Worm (Caenorhabditis elegans) whole organism, L2 larva: ENCODE data around the gene C49F8.15.
A peak's percentile ranks its signal among the peaks of the same experiment; 100 is the strongest.

ENCODE experiments used
- C34F6.9 ChIP-seq: fragments of 150-350 bp; optimal IDR thresholded peaks from 2 replicates; lab custom pipeline; 2014; ENCODE audit warnings: missing biosample characterization, missing genetic modification characterization
- F13H6.1 ChIP-seq: sonication (generic microtip); optimal IDR thresholded peaks from 2 replicates; lab custom pipeline; 2016; ENCODE audit warnings: missing genetic modification characterization, missing compliant biosample characterization
- Y55F3AM.14 ChIP-seq: fragments of 200-800 bp; sonication (Bioruptor generic); optimal IDR thresholded peaks from 2 replicates; lab custom pipeline; 2018; ENCODE audit warnings: mild to moderate bottlenecking, missing genetic modification characterization, missing compliant biosample characterization
- alr-1 ChIP-seq: fragments of 150-350 bp; optimal IDR thresholded peaks from 2 replicates; lab custom pipeline; 2014; ENCODE audit warnings: missing biosample characterization, missing genetic modification characterization
- aly-2 ChIP-seq: fragments of 150-350 bp; optimal IDR thresholded peaks from 2 replicates; lab custom pipeline; 2014; ENCODE audit warnings: missing biosample characterization, missing genetic modification characterization
- blmp-1 ChIP-seq: sonication (generic microtip); optimal IDR thresholded peaks from 2 replicates; lab custom pipeline; 2017; ENCODE audit warnings: missing genetic modification characterization, mild to moderate bottlenecking, missing compliant biosample characterization, antibody characterized with exemption, moderate library complexity; ENCODE audit not compliant: insufficient read depth
- crh-2 ChIP-seq: sonication (generic microtip); optimal IDR thresholded peaks from 2 replicates; lab custom pipeline; 2017; ENCODE audit warnings: missing biosample characterization, missing genetic modification characterization
- egl-27 ChIP-seq: sonication (generic microtip); optimal IDR thresholded peaks from 3 replicates; lab custom pipeline; 2017; ENCODE audit warnings: missing biosample characterization, missing genetic modification reagents, missing genetic modification characterization
- elt-1 ChIP-seq: fragments of 150-350 bp; optimal IDR thresholded peaks from 2 replicates; lab custom pipeline; 2014; ENCODE audit warnings: missing biosample characterization, missing genetic modification characterization
- fos-1 ChIP-seq: fragments of 150-350 bp; optimal IDR thresholded peaks from 2 replicates; lab custom pipeline; 2014; ENCODE audit warnings: missing biosample characterization, missing genetic modification characterization
- gmeb-1 ChIP-seq: fragments of 150-350 bp; optimal IDR thresholded peaks from 2 replicates; lab custom pipeline; 2014; ENCODE audit warnings: missing biosample characterization, missing genetic modification characterization
- lin-11 ChIP-seq: fragments of 150-350 bp; sonication (generic microtip); optimal IDR thresholded peaks from 2 replicates; lab custom pipeline; 2014; ENCODE audit warnings: missing biosample characterization, missing genetic modification characterization, inconsistent platforms, mixed read lengths
- lin-13 ChIP-seq: fragments of 150-350 bp; optimal IDR thresholded peaks from 2 replicates; lab custom pipeline; 2014; ENCODE audit warnings: missing biosample characterization, missing genetic modification reagents, missing genetic modification characterization
- lin-39 ChIP-seq: fragments of 150-350 bp; optimal IDR thresholded peaks from 2 replicates; lab custom pipeline; 2014; ENCODE audit warnings: missing biosample characterization, missing genetic modification reagents, missing genetic modification characterization
- lsy-2 ChIP-seq, 2 experiments: fragments of 150-350 bp in 1 of 2; sonication (generic microtip) in 1 of 2; optimal IDR thresholded peaks; 2 replicates each; lab custom pipeline; 2014 to 2017; ENCODE audit warnings: missing biosample characterization in 2 of 2, missing genetic modification characterization in 2 of 2
- mab-5 ChIP-seq: fragments of 150-350 bp; optimal IDR thresholded peaks from 2 replicates; lab custom pipeline; 2014; ENCODE audit warnings: missing biosample characterization, missing genetic modification characterization
- mbf-1 ChIP-seq: sonication (generic microtip); optimal IDR thresholded peaks from 2 replicates; lab custom pipeline; 2017; ENCODE audit warnings: missing biosample characterization, missing genetic modification characterization
- mdl-1 ChIP-seq, 2 experiments: fragments of 150-350 bp in 1 of 2; sonication (generic microtip) in 1 of 2; optimal IDR thresholded peaks; 2 replicates each; lab custom pipeline; 2017; ENCODE audit warnings: missing biosample characterization in 2 of 2, missing genetic modification characterization in 2 of 2
- nhr-11 ChIP-seq: fragments of 150-350 bp; optimal IDR thresholded peaks from 2 replicates; lab custom pipeline; 2014; ENCODE audit warnings: missing biosample characterization, missing genetic modification characterization
- nhr-12 ChIP-seq: fragments of 150-350 bp; optimal IDR thresholded peaks from 2 replicates; lab custom pipeline; 2014; ENCODE audit warnings: missing biosample characterization, missing genetic modification characterization
- nhr-129 ChIP-seq: fragments of 150-350 bp; optimal IDR thresholded peaks from 2 replicates; lab custom pipeline; 2014; ENCODE audit warnings: missing biosample characterization, missing genetic modification characterization
- nhr-21 ChIP-seq: fragments of 150-350 bp; optimal IDR thresholded peaks from 2 replicates; lab custom pipeline; 2014; ENCODE audit warnings: missing biosample characterization, missing genetic modification characterization
- nhr-23 ChIP-seq: fragments of 150-350 bp; optimal IDR thresholded peaks from 2 replicates; lab custom pipeline; 2014; ENCODE audit warnings: missing biosample characterization, missing genetic modification reagents, missing genetic modification characterization
- nhr-237 ChIP-seq: fragments of 150-350 bp; optimal IDR thresholded peaks from 2 replicates; lab custom pipeline; 2014; ENCODE audit warnings: missing biosample characterization, missing genetic modification characterization
- nhr-25 ChIP-seq: fragments of 150-350 bp; sonication (generic microtip); optimal IDR thresholded peaks from 3 replicates; lab custom pipeline; 2014; ENCODE audit warnings: missing biosample characterization, missing genetic modification characterization
- nhr-6 ChIP-seq: fragments of 150-350 bp; optimal IDR thresholded peaks from 2 replicates; lab custom pipeline; 2014; ENCODE audit warnings: missing biosample characterization, missing genetic modification characterization
- sem-4 ChIP-seq: fragments of 150-350 bp; optimal IDR thresholded peaks from 2 replicates; lab custom pipeline; 2014; ENCODE audit warnings: missing biosample characterization, missing genetic modification reagents, missing genetic modification characterization
- skn-1 ChIP-seq: sonication (generic microtip); optimal IDR thresholded peaks from 2 replicates; lab custom pipeline; 2017; ENCODE audit warnings: missing biosample characterization, missing genetic modification characterization
- sma-3 ChIP-seq: sonication (generic microtip); optimal IDR thresholded peaks from 2 replicates; lab custom pipeline; 2016; ENCODE audit warnings: missing genetic modification reagents, missing genetic modification characterization, missing compliant biosample characterization
- sma-9 ChIP-seq, 2 experiments: fragments of 150-350 bp in 1 of 2; sonication (generic microtip) in 1 of 2; optimal IDR thresholded peaks; 2 replicates each; lab custom pipeline; 2014 to 2016; ENCODE audit warnings: missing genetic modification characterization in 2 of 2, mild to moderate bottlenecking in 1 of 2, missing biosample characterization in 1 of 2, missing compliant biosample characterization in 1 of 2, missing genetic modification reagents in 1 of 2, moderate library complexity in 1 of 2
- snpc-4 ChIP-seq: fragments of 150-350 bp; optimal IDR thresholded peaks from 2 replicates; lab custom pipeline; 2014; ENCODE audit warnings: missing biosample characterization, missing genetic modification characterization
- unc-39 ChIP-seq: fragments of 150-350 bp; optimal IDR thresholded peaks from 2 replicates; lab custom pipeline; 2014; ENCODE audit warnings: missing biosample characterization, missing genetic modification characterization
- unc-55 ChIP-seq: fragments of 150-350 bp; sonication (generic microtip); optimal IDR thresholded peaks from 3 replicates; lab custom pipeline; 2014; ENCODE audit warnings: missing biosample characterization, missing genetic modification reagents, missing genetic modification characterization
- zag-1 ChIP-seq: fragments of 150-350 bp; optimal IDR thresholded peaks from 2 replicates; lab custom pipeline; 2014; ENCODE audit warnings: missing biosample characterization, missing genetic modification characterization
- ztf-4 ChIP-seq: fragments of 150-350 bp; optimal IDR thresholded peaks from 2 replicates; lab custom pipeline; 2014; ENCODE audit warnings: missing biosample characterization, missing genetic modification characterization

The C49F8.15 gene

DNA sequence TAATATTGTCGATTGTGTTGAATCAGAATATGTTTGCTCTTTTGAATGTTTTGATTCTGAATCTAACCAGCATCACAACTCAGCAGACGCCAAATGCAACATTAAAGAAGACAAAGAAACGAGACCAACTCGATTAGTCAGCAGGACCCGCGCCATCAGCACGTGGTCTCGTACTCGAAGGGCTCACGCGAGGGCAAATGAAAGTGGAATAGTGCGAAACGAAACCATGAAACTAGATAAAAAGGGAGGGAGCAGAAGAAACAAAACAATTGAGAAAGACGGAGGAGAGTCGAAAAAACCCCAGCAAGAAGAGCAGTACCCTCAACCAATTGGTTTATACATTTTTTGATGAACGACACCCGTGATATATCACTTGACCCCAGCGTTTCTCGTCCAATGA lies 25.4 kb downstream of the C49F8.15 start (continued):
- TF ChIP-seq lin-39, result no peak
- no peak for TF ChIP-seq crh-2 (tag; lab: Kevin White, UChicago)
- no peak for TF ChIP-seq elt-1 (tag; lab: Kevin White, UChicago)
- peak; percentile 18 for TF ChIP-seq sem-4 (tag; lab: Kevin White, UChicago)
- peak; percentile 66 for TF ChIP-seq nhr-129 (tag; lab: Kevin White, UChicago)
- TF ChIP-seq alr-1 (tag; lab: Kevin White, UChicago), result no peak
- no peak for TF ChIP-seq nhr-25 (tag; lab: Kevin White, UChicago)
- no peak for TF ChIP-seq egl-27 (tag; lab: Kevin White, UChicago)
- TF ChIP-seq ztf-4 (tag; lab: Kevin White, UChicago), result no peak
- TF ChIP-seq sma-3 (GFP tag; lab: Kevin White, UChicago), result no peak
- TF ChIP-seq nhr-11 (tag; lab: Kevin White, UChicago), result no peak
- TF ChIP-seq blmp-1 (tag; lab: Kevin White, UChicago), result no peak

DNA sequence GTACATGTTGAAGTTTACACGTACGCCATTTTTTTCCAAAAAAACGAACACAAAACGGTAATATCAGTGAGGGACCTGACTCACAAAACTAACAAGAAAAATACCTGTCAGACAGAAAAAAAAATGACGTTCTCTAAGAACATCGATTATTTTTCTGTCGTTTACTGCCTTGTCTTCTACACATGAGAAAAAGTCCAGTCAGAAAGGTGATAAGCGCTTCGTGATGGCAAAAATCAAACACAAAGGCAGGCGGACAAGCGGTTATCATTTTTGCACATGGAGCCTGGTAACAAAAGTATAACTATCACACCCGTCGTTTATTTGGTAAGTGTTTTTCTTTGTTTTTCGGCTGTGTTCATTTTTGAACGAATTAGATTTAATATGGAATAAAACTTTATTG lies 28.6 kb downstream of the C49F8.15 start, which contains the start of gene F46G10.4:
Gene F46G10.4 (plus strand): TSS at position 212 of the 400 bp plus-strand sequence.
- no peak for TF ChIP-seq C34F6.9 (tag; lab: Kevin White, UChicago)
- peak; percentile 92 for TF ChIP-seq fos-1 (tag; lab: Kevin White, UChicago)
- TF ChIP-seq nhr-6, result no peak
- TF ChIP-seq skn-1 (tag; lab: Kevin White, UChicago), result no peak
- TF ChIP-seq nhr-129 (tag; lab: Kevin White, UChicago), result no peak
- no peak for TF ChIP-seq nhr-21
- TF ChIP-seq ztf-4 (tag; lab: Kevin White, UChicago), result no peak
- TF ChIP-seq elt-1 (tag; lab: Kevin White, UChicago), result no peak
- TF ChIP-seq crh-2 (tag; lab: Kevin White, UChicago), result peak; percentile 15
- no peak for TF ChIP-seq sma-9 (GFP tag; optimal IDR thresholded peaks at IDR 0.05; lab: Kevin White, UChicago)
- TF ChIP-seq sma-9 (tag; optimal IDR thresholded peaks at IDR 0.05; lab: Kevin White, UChicago), result no peak

DNA sequence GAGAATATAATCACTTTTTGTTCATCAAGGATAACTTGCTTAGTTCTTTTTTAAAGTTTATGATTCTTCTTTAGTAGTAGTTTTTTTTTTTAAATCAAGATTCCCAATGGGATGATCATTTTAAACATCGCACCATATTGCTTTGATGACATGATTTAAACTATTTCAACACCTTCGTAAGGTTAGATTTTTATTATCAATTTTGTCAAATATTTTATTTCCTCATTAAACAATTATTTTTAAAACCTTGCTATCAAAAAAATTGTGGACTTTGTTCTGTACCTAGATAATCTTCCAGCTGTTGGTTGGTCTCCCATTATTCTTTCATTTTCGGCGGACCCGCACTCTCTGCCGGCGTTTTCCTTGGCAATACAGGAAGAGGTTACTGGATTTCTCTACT lies 31.0 kb downstream of the C49F8.15 start, which contains the start of gene sir-2.3:
Gene sir-2.3 (plus strand): TSS at position 301 of the 400 bp plus-strand sequence.
- TF ChIP-seq lin-11 (tag; lab: Kevin White, UChicago), result no peak
- no peak for TF ChIP-seq F13H6.1 (tag; lab: Kevin White, UChicago)
- no peak for TF ChIP-seq fos-1 (tag; lab: Kevin White, UChicago)
- no peak for TF ChIP-seq Y55F3AM.14
- TF ChIP-seq sem-4 (tag; lab: Kevin White, UChicago), result no peak
- no peak for TF ChIP-seq lin-13 (GFP tag; lab: Kevin White, UChicago)

DNA sequence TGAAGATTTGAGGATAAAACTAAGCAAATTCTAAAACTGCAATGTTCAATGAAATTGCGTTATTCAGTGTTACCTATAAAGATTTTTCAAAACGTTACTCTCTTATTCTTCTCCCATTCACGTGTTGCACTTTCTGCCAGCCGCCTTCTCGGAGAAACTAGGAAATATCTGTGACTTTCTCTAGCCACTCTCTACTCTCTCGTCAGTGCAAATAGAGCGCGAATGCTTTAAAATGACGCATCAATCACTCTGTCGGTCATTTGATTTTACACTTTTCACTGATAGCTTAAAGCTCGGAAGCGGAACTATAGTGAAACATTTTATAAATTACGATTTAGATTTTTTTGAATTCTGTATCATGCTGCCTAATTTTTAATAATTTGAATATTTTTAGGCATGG lies 33.5 kb downstream of the C49F8.15 start:
- peak; percentile 20 to 76 for TF ChIP-seq mdl-1 (tag; optimal IDR thresholded peaks at IDR 0.05; lab: Kevin White, UChicago)
- no peak for TF ChIP-seq nhr-237 (tag; lab: Kevin White, UChicago)
- TF ChIP-seq ztf-4 (tag; lab: Kevin White, UChicago), result peak; percentile 29
- TF ChIP-seq lin-39, result peak; percentile 63
- peak; percentile 58 for TF ChIP-seq gmeb-1 (tag; lab: Kevin White, UChicago)
- peak; percentile 80 for TF ChIP-seq sem-4 (tag; lab: Kevin White, UChicago)
- TF ChIP-seq aly-2 (tag; lab: Kevin White, UChicago), result no peak
- TF ChIP-seq crh-2 (tag; lab: Kevin White, UChicago), result peak; percentile 85
- peak; percentile 86 for TF ChIP-seq nhr-21
- TF ChIP-seq nhr-129 (tag; lab: Kevin White, UChicago), result peak; percentile 94
- TF ChIP-seq unc-55 (GFP tag; lab: Kevin White, UChicago), result peak; percentile 87
- peak; percentile 79 for TF ChIP-seq nhr-6
- TF ChIP-seq sma-9 (GFP tag; optimal IDR thresholded peaks at IDR 0.05; lab: Kevin White, UChicago), result peak; percentile 89
- no peak for TF ChIP-seq sma-9 (tag; optimal IDR thresholded peaks at IDR 0.05; lab: Kevin White, UChicago)
- TF ChIP-seq lin-13 (GFP tag; lab: Kevin White, UChicago), result peak; percentile 64
- peak; percentile 69 for TF ChIP-seq blmp-1 (tag; lab: Kevin White, UChicago)
- no peak for TF ChIP-seq unc-39
- peak; percentile 70 for TF ChIP-seq egl-27 (tag; lab: Kevin White, UChicago)
- peak; percentile 94 for TF ChIP-seq C34F6.9 (tag; lab: Kevin White, UChicago)
- no peak for TF ChIP-seq nhr-12 (tag; lab: Kevin White, UChicago)
- no peak for TF ChIP-seq nhr-11 (tag; lab: Kevin White, UChicago)
- peak in 1 of 2 experiments; percentile 81 for TF ChIP-seq lsy-2 (tag; optimal IDR thresholded peaks at IDR 0.05; lab: Kevin White, UChicago)
- no peak for TF ChIP-seq nhr-23 (tag; lab: Kevin White, UChicago)
- no peak for TF ChIP-seq mbf-1 (tag; lab: Kevin White, UChicago)
- peak; percentile 57 for TF ChIP-seq zag-1 (tag; lab: Kevin White, UChicago)
- TF ChIP-seq F13H6.1 (tag; lab: Kevin White, UChicago), result peak; percentile 89
- no peak for TF ChIP-seq skn-1 (tag; lab: Kevin White, UChicago)
- TF ChIP-seq lin-11 (tag; lab: Kevin White, UChicago), result peak; percentile 28
- TF ChIP-seq mab-5 (tag; lab: Kevin White, UChicago), result peak; percentile 79
- TF ChIP-seq snpc-4, result peak; percentile 58
- TF ChIP-seq nhr-25 (tag; lab: Kevin White, UChicago), result peak; percentile 83
- TF ChIP-seq fos-1 (tag; lab: Kevin White, UChicago), result peak; percentile 99
- peak; percentile 85 for TF ChIP-seq sma-3 (GFP tag; lab: Kevin White, UChicago)
